Worm (Caenorhabditis elegans) whole organism, young adult: ENCODE data around the gene fipr-8.
A peak's percentile ranks its signal among the peaks of the same experiment; 100 is the strongest.

Source experiments
- B0019.2 ChIP-seq: fragments of 200-800 bp; sonication (Bioruptor generic); conservative IDR thresholded peaks from 2 replicates; pipeline ENCODE4 v1.3.6; 2022; ENCODE audit warnings: missing genetic modification reagents, missing genetic modification characterization, missing compliant biosample characterization
- B0336.3 ChIP-seq: fragments of 200-800 bp; sonication (Bioruptor generic); IDR thresholded peaks from 2 replicates; pipeline ENCODE4 v1.3.6; 2022; ENCODE audit warnings: missing genetic modification characterization, missing compliant biosample characterization
- C06A6.2 ChIP-seq: fragments of 200-800 bp; sonication (Bioruptor generic); conservative IDR thresholded peaks from 2 replicates; pipeline ENCODE4 v1.3.6; 2022; ENCODE audit warnings: missing genetic modification characterization, missing compliant biosample characterization
- C17E4.6 ChIP-seq: fragments of 200-800 bp; sonication (Bioruptor generic); IDR thresholded peaks from 2 replicates; pipeline ENCODE4 v1.3.6; 2022; ENCODE audit warnings: missing genetic modification reagents, missing genetic modification characterization, missing compliant biosample characterization
- D2030.7 ChIP-seq: fragments of 200-800 bp; sonication (Bioruptor generic); IDR thresholded peaks from 2 replicates; pipeline ENCODE4 v1.3.6; 2022; ENCODE audit warnings: missing genetic modification reagents, missing genetic modification characterization, missing compliant biosample characterization
- F10E7.11 ChIP-seq: sonication (generic microtip); optimal IDR thresholded peaks from 2 replicates; lab custom pipeline; 2017; ENCODE audit warnings: mild to moderate bottlenecking, missing genetic modification characterization, moderate library complexity, missing compliant biosample characterization
- F57A8.1 ChIP-seq: fragments of 200-800 bp; sonication (Bioruptor generic); optimal IDR thresholded peaks from 2 replicates; lab custom pipeline; 2018; ENCODE audit warnings: mild to moderate bottlenecking, missing genetic modification characterization, moderate library complexity, missing compliant biosample characterization
- K12H6.12 ChIP-seq: fragments of 200-800 bp; sonication (Bioruptor generic); optimal IDR thresholded peaks from 2 replicates; lab custom pipeline; 2018; ENCODE audit warnings: mild to moderate bottlenecking, missing genetic modification characterization, missing compliant biosample characterization
- Y53G8AR.9 ChIP-seq: fragments of 200-800 bp; sonication (Bioruptor generic); conservative IDR thresholded peaks from 2 replicates; pipeline ENCODE4 v1.3.6; 2022; ENCODE audit warnings: missing genetic modification reagents, missing genetic modification characterization, missing compliant biosample characterization
- Y67H2A.10 ChIP-seq: fragments of 200-800 bp; sonication (Bioruptor generic); conservative IDR thresholded peaks from 2 replicates; pipeline ENCODE4 v1.3.6; 2022; ENCODE audit warnings: missing genetic modification reagents, missing genetic modification characterization, missing compliant biosample characterization
- Y79H2A.3 ChIP-seq: fragments of 200-800 bp; sonication (Bioruptor generic); conservative IDR thresholded peaks from 2 replicates; pipeline ENCODE4 v1.3.6; 2022; ENCODE audit warnings: missing genetic modification reagents, missing genetic modification characterization, missing compliant biosample characterization
- ZK185.1 ChIP-seq: sonication (generic microtip); optimal IDR thresholded peaks from 2 replicates; lab custom pipeline; 2016; ENCODE audit warnings: mild to moderate bottlenecking, missing genetic modification characterization, missing compliant biosample characterization; ENCODE audit not compliant: poor library complexity, severe bottlenecking
- aptf-3 ChIP-seq: fragments of 200-800 bp; sonication (Bioruptor generic); IDR thresholded peaks from 2 replicates; pipeline ENCODE4 v1.3.6; 2022; ENCODE audit warnings: missing genetic modification characterization, missing compliant biosample characterization
- cebp-1 ChIP-seq, 2 experiments: fragments of 200-800 bp in 1 of 2; sonication (Bioruptor generic) in 1 of 2; sonication (generic microtip) in 1 of 2; IDR thresholded peaks in 1 of 2; optimal IDR thresholded peaks in 1 of 2; 2 replicates each; pipeline versions ENCODE4 v1.3.6 to Lab custom; 2017 to 2022; ENCODE audit warnings: missing compliant biosample characterization in 2 of 2, missing genetic modification characterization in 2 of 2, mild to moderate bottlenecking in 1 of 2, missing genetic modification reagents in 1 of 2, moderate library complexity in 1 of 2
- ceh-40 ChIP-seq: fragments of 200-800 bp; sonication (Bioruptor generic); IDR thresholded peaks from 2 replicates; pipeline ENCODE4 v1.3.6; 2022; ENCODE audit warnings: missing genetic modification characterization, missing compliant biosample characterization
- dox-1 ChIP-seq: fragments of 200-800 bp; sonication (Bioruptor generic); IDR thresholded peaks from 2 replicates; pipeline ENCODE4 v1.3.6; 2022; ENCODE audit warnings: missing genetic modification reagents, missing genetic modification characterization, missing compliant biosample characterization
- dpff-1 ChIP-seq: sonication (generic microtip); optimal IDR thresholded peaks from 2 replicates; lab custom pipeline; 2017; ENCODE audit warnings: mild to moderate bottlenecking, missing genetic modification characterization, missing compliant biosample characterization
- dpl-1 ChIP-seq: fragments of 150-350 bp; optimal IDR thresholded peaks from 2 replicates; lab custom pipeline; 2014; ENCODE audit warnings: missing biosample characterization, missing genetic modification reagents, missing genetic modification characterization
- egrh-3 ChIP-seq: fragments of 200-800 bp; sonication (Bioruptor generic); IDR thresholded peaks from 2 replicates; pipeline ENCODE4 v1.3.6; 2022; ENCODE audit warnings: missing genetic modification reagents, missing genetic modification characterization, missing compliant biosample characterization
- hmg-1.2 ChIP-seq: fragments of 200-800 bp; sonication (Bioruptor generic); IDR thresholded peaks from 2 replicates; pipeline ENCODE4 v1.3.6; 2022; ENCODE audit warnings: missing genetic modification reagents, missing genetic modification characterization, missing compliant biosample characterization
- let-526 ChIP-seq: fragments of 200-800 bp; sonication (Bioruptor generic); IDR thresholded peaks from 2 replicates; pipeline ENCODE4 v1.3.6; 2022; ENCODE audit warnings: missing genetic modification reagents, missing genetic modification characterization, missing compliant biosample characterization
- lin-26 ChIP-seq: fragments of 200-800 bp; sonication (Bioruptor generic); IDR thresholded peaks from 2 replicates; pipeline ENCODE4 v1.3.6; 2022; ENCODE audit warnings: missing genetic modification reagents, missing genetic modification characterization, missing compliant biosample characterization
- lin-35 ChIP-seq, 3 experiments: fragments of 150-350 bp in 2 of 3; sonication (generic microtip) in 1 of 3; optimal IDR thresholded peaks; 2 replicates each; lab custom pipeline; 2014 to 2018; ENCODE audit warnings: missing biosample characterization in 3 of 3, missing genetic modification characterization in 3 of 3, missing genetic modification reagents in 3 of 3
- lsl-1 ChIP-seq: fragments of 200-800 bp; sonication (Bioruptor generic); optimal IDR thresholded peaks from 2 replicates; lab custom pipeline; 2018; ENCODE audit warnings: mild to moderate bottlenecking, missing genetic modification characterization, moderate library complexity, missing compliant biosample characterization
- lsy-27 ChIP-seq: sonication (generic microtip); optimal IDR thresholded peaks from 2 replicates; lab custom pipeline; 2017; ENCODE audit warnings: missing genetic modification characterization, mild to moderate bottlenecking, missing compliant biosample characterization, antibody characterized with exemption, missing genotype, borderline replicate concordance; ENCODE audit not compliant: insufficient read depth
- madf-10 ChIP-seq: sonication (generic microtip); optimal IDR thresholded peaks from 2 replicates; lab custom pipeline; 2016; ENCODE audit warnings: mild to moderate bottlenecking, missing genetic modification characterization, missing compliant biosample characterization
- madf-8 ChIP-seq: fragments of 200-800 bp; sonication (Bioruptor generic); conservative IDR thresholded peaks from 2 replicates; pipeline ENCODE4 v1.3.6; 2022; ENCODE audit warnings: missing genetic modification reagents, missing genetic modification characterization, missing compliant biosample characterization
- nfya-2 ChIP-seq: fragments of 200-800 bp; sonication (Bioruptor generic); IDR thresholded peaks from 2 replicates; pipeline ENCODE4 v1.3.6; 2022; ENCODE audit warnings: missing genetic modification reagents, missing genetic modification characterization, missing compliant biosample characterization
- nfyb-1 ChIP-seq: fragments of 200-800 bp; sonication (Bioruptor generic); IDR thresholded peaks from 2 replicates; pipeline ENCODE4 v1.3.6; 2022; ENCODE audit warnings: missing genetic modification reagents, missing genetic modification characterization, missing compliant biosample characterization
- nhr-120 ChIP-seq: fragments of 200-800 bp; sonication (Bioruptor generic); IDR thresholded peaks from 2 replicates; pipeline ENCODE4 v1.3.6; 2022; ENCODE audit warnings: missing genetic modification characterization, missing compliant biosample characterization
- nhr-80 ChIP-seq: sonication (generic microtip); optimal IDR thresholded peaks from 2 replicates; lab custom pipeline; 2016; ENCODE audit warnings: missing genetic modification characterization, missing compliant biosample characterization
- rcor-1 ChIP-seq: fragments of 200-800 bp; sonication (Bioruptor generic); IDR thresholded peaks from 2 replicates; pipeline ENCODE4 v1.3.6; 2022; ENCODE audit warnings: missing genetic modification reagents, missing genetic modification characterization, missing compliant biosample characterization
- rec-8 ChIP-seq, 2 experiments: sonication (generic microtip); optimal IDR thresholded peaks; 2 replicates each; lab custom pipeline; 2016; ENCODE audit warnings: mild to moderate bottlenecking in 2 of 2, missing genetic modification characterization in 2 of 2, missing genetic modification reagents in 2 of 2, missing genotype in 2 of 2, missing biosample characterization in 1 of 2, missing compliant biosample characterization in 1 of 2, moderate library complexity in 1 of 2
- snpc-1.1 ChIP-seq: sonication (generic microtip); optimal IDR thresholded peaks from 2 replicates; lab custom pipeline; 2017; ENCODE audit warnings: missing genetic modification characterization, mild to moderate bottlenecking, missing compliant biosample characterization, antibody characterized with exemption, moderate library complexity, missing genotype, missing genetic modification reagents; ENCODE audit not compliant: insufficient read depth
- unc-62 ChIP-seq: fragments of 150-350 bp; optimal IDR thresholded peaks from 2 replicates; lab custom pipeline; 2014; ENCODE audit warnings: missing biosample characterization, missing genetic modification reagents, missing genetic modification characterization
- ztf-28 ChIP-seq: fragments of 200-800 bp; sonication (Bioruptor generic); IDR thresholded peaks from 2 replicates; pipeline ENCODE4 v1.3.6; 2022; ENCODE audit warnings: missing genetic modification reagents, missing genetic modification characterization, missing compliant biosample characterization

The fipr-8 gene

DNA sequence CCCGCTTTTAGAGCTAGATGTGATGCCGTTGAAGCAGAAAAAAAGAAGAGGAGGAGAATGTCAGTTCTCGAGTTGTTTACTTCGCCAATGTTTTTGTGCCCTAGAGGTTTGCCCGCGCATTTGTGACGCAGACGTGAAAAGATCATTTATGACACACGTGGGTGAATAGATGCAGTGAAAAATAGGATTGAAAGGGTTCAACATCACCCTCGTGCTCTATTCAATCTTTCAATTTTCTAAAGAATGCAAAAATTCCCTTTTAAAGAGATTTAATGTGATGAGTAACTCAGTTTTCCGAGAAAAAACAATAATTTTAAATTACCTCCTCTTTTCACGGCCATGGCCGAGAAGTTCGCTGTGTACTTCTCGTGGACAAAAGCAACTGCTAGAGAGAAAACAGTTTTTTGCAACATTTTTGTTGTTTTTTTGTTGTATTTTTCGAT, 6.7 kb upstream of the fipr-8 start (continued):
- peak; percentile 5 for TF ChIP-seq lsl-1 (GFP tag; lab: Kevin White, UChicago)
- TF ChIP-seq dpl-1 (GFP tag; lab: Kevin White, UChicago) = peak; percentile 19
- TF ChIP-seq madf-8 (GFP tag; lab: Robert Waterston, UW) = 0 out of 2 replicates have a peak, but pooled peaks have one; percentile 23
- TF ChIP-seq K12H6.12 (tag; lab: Kevin White, UChicago) = peak; percentile 74
- TF ChIP-seq lin-35 (GFP tag; optimal IDR thresholded peaks at IDR 0.05; lab: Kevin White, UChicago) = peak in 1 of 3 experiments; percentile 54

DNA sequence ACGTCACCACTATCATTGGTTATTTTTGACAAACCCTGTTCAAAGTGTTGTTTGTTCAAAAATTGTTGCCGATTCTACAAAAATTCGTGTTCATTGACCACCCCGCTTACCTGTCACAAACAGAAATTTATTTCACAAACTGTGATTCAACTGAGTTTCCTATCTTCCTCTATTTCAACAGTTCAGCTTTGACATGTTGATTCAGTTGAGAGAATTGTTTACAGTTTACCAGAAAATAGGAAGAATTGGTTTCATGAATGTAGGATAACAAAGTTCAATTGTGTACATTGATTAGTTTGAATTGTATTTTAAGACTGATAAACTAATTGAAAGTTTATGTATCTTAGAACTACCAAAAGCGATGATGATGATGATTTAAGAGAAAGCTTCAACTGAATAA, 5.9 kb upstream of the fipr-8 start:
- TF ChIP-seq Y67H2A.10 (GFP tag; lab: Robert Waterston, UW) (no peak), cebp-1 (GFP tag; IDR thresholded peaks at IDR 0.05; lab: Robert Waterston, UW) (no peak), cebp-1 (tag; optimal IDR thresholded peaks at IDR 0.05; lab: Kevin White, UChicago) (peak; percentile 34), Y53G8AR.9 (GFP tag; lab: Robert Waterston, UW) (no peak), unc-62 (GFP tag; lab: Kevin White, UChicago) (peak; percentile 91), rcor-1 (GFP tag; lab: Robert Waterston, UW) (no peak), ztf-28 (GFP tag; lab: Robert Waterston, UW) (no peak), ceh-40 (no peak)

DNA sequence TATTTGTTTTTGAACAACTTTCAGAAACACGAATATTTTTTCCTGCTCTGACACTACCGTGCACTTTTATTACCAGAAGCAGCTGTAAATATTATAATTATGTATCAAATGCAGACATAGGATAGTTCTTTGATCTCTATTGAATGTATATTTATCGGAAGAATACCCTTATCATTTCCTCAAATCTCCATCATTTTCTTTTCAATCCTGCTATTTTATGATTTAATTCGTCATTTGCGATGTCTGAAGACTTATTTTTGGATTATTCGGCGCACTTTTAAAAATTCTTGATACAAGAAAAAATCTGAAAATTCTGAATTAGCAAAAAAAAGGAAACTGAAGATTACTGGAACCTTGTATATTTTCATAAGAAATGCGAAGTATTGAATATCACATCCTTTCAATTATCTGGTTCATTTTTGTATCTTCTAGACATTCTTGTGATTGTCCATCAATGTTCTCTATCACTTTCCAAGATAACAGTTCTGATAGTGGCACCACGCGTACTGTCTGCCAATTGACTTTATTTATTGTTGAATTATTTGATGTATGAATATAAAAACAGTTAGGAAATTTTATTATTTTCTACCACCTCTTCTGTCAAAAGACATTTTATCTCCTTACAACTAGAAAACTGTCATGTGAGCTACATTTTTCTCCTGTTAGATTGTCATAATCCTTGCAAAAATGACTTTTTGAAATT, 4.4 kb upstream of the fipr-8 start:
- peak; percentile 61 for TF ChIP-seq nhr-80 (tag; lab: Kevin White, UChicago)
- no peak for TF ChIP-seq nfya-2
- TF ChIP-seq let-526 = no peak

DNA sequence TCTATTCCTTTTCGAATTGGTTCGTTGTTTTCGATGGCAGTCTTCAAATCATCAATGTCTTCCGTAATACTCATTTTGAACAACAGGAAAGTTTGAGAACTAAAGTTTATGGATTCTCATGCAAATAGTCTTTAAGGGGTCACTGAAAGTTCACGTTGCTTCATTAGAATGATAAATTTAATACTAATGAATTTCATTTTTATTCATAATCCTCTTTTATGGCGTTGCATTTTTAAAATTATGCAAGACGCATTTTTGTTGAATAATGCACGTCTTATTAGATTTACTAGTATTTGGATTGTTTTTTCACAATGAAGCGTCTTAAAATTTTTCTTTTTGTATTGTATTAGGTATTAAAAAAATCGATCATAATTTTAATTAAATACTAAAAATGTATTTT, 3.3 kb upstream of the fipr-8 start, which contains the start of gene C12D8.9:
TSS of gene C12D8.9 (minus strand) at position 101 of the 400 bp plus-strand sequence.
- no peak for TF ChIP-seq dpff-1 (tag; lab: Kevin White, UChicago)
- TF ChIP-seq snpc-1.1 = no peak
- TF ChIP-seq egrh-3 (GFP tag; lab: Robert Waterston, UW) = no peak
- TF ChIP-seq aptf-3 (GFP tag; lab: Robert Waterston, UW) = no peak
- TF ChIP-seq, all 124 proteins: peak for 0

DNA sequence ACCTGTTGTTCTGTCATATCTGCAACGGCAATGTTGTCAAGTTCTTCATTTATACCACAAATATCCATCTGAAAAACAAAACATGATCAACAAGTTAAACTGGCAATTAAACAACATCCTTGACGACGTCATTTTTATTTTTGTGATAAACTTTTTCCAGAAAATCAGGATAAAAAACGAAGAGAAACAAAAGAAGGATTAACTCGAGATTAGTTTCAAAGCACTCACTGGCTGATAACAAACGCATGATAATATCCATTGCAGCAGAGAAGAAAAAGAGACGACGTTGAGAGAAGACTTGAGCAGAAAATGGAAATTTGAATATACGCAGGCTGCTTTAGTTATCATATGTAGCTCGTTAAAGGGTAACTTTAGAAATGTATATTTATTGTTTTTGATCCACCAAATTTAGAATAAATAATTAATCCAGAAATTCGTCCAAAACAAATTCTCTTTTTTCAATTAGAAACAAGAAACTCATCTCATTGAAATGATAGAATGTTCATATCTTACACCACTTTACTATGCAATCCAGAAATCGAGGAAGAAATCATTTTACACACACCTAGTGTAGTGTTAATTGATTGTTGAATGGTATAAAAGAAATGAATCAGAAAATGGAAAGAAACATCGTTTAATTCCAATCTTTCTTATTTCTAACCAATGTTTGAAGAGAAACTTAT, 1.5 kb upstream of the fipr-8 start, which contains the start of the genes C12D8.21 and col-148:
TSS of gene C12D8.21 (minus strand) at position 68 of the 683 bp plus-strand sequence.
TSS of gene col-148 (plus strand) at position 633 of the 683 bp plus-strand sequence.
- no peak for TF ChIP-seq nhr-120
- no peak for TF ChIP-seq nfyb-1 (GFP tag; lab: Robert Waterston, UW)
- no peak for TF ChIP-seq snpc-1.1
- TF ChIP-seq, all 124 proteins: peak for 0

DNA sequence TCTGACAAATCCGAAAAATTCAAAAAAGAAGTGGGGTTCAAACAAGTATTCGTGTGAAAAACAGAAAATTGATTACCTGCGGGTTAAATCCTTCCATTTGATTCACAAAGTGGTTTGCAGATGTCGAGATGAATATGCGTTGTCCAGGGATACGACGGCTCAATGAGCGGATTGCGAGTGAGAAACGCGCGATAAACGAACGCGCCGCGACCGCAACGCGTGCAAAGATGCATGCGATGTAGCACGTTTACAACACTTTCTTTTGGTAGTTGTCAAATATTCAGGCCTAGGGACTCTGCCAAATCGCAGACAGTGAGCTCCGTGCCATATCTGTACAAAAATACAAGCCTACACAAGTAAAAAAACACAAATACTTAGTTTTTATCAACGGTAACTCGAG, 1.1 kb downstream of the fipr-8 start, which contains the start of gene fubl-1:
TSS of gene fubl-1 (minus strand) at position 202 of the 400 bp plus-strand sequence.
- TF ChIP-seq C06A6.2 (GFP tag; lab: Robert Waterston, UW) (no peak), B0019.2 (no peak), lsy-27 (no peak), D2030.7 (GFP tag; lab: Robert Waterston, UW) (peak; percentile 49; the same call in 1 of the 2 replicates), rec-8 (tag; optimal IDR thresholded peaks at IDR 0.05; lab: Kevin White, UChicago) (no peak), F10E7.11 (tag; lab: Kevin White, UChicago) (no peak), hmg-1.2 (GFP tag; lab: Robert Waterston, UW) (peak; percentile 29; the same call in 1 of the 2 replicates), madf-10 (tag; lab: Kevin White, UChicago) (no peak), F57A8.1 (GFP tag; lab: Kevin White, UChicago) (no peak), ZK185.1 (tag; lab: Kevin White, UChicago) (no peak), Y79H2A.3 (GFP tag; lab: Robert Waterston, UW) (no peak), dox-1 (GFP tag; lab: Robert Waterston, UW) (peak; percentile 65), rcor-1 (GFP tag; lab: Robert Waterston, UW) (no peak), B0336.3 (GFP tag; lab: Robert Waterston, UW) (no peak), C17E4.6 (GFP tag; lab: Robert Waterston, UW) (no peak), lin-26 (GFP tag; lab: Robert Waterston, UW) (0 out of 2 replicates have a peak, but pooled peaks have one; percentile 7)
